Worm (Caenorhabditis elegans) whole organism, mixed stage, embryonic: ENCODE data around the gene T23G4.2.

Experiments
- M03D4.4 ChIP-seq: sonication (generic microtip); optimal IDR thresholded peaks from 2 replicates; lab custom pipeline; 2017; ENCODE audit warnings: mild to moderate bottlenecking, missing genetic modification characterization, missing compliant biosample characterization
- bed-3 ChIP-seq: fragments of 200-800 bp; sonication (Bioruptor generic); optimal IDR thresholded peaks from 3 replicates; lab custom pipeline; 2018; ENCODE audit warnings: mild to moderate bottlenecking, missing genetic modification characterization, moderate library complexity, missing compliant biosample characterization
- ces-1 ChIP-seq: fragments of 150-350 bp; optimal IDR thresholded peaks from 2 replicates; lab custom pipeline; 2014; ENCODE audit warnings: missing biosample characterization, missing genetic modification reagents, missing genetic modification characterization
- cnd-1 ChIP-seq: fragments of 200-800 bp; sonication (Bioruptor generic); optimal IDR thresholded peaks from 2 replicates; lab custom pipeline; 2018; ENCODE audit warnings: mild to moderate bottlenecking, missing genetic modification characterization, missing compliant biosample characterization
- drap-1 ChIP-seq: fragments of 200-800 bp; sonication (Bioruptor generic); optimal IDR thresholded peaks from 3 replicates; lab custom pipeline; 2018; ENCODE audit warnings: mild to moderate bottlenecking, missing genetic modification characterization, missing compliant biosample characterization
- elt-1 ChIP-seq: sonication (generic microtip); optimal IDR thresholded peaks from 2 replicates; lab custom pipeline; 2017; ENCODE audit warnings: missing genetic modification characterization, mild to moderate bottlenecking, missing compliant biosample characterization, antibody characterized with exemption, moderate library complexity, borderline replicate concordance; ENCODE audit not compliant: insufficient read depth
- elt-3 ChIP-seq: fragments of 150-350 bp; optimal IDR thresholded peaks from 2 replicates; lab custom pipeline; 2014; ENCODE audit warnings: missing biosample characterization, missing genetic modification characterization
- flh-1 ChIP-seq: fragments of 200-800 bp; sonication (Bioruptor generic); optimal IDR thresholded peaks from 2 replicates; lab custom pipeline; 2018; ENCODE audit warnings: mild to moderate bottlenecking, missing genetic modification characterization, moderate library complexity, missing compliant biosample characterization
- hlh-1 ChIP-seq: fragments of 150-350 bp; optimal IDR thresholded peaks from 2 replicates; lab custom pipeline; 2014; ENCODE audit warnings: missing biosample characterization, missing genetic modification reagents, missing genetic modification characterization
- lin-13 ChIP-seq: fragments of 150-350 bp; optimal IDR thresholded peaks from 2 replicates; lab custom pipeline; 2014; ENCODE audit warnings: missing biosample characterization, missing genetic modification characterization
- lin-32 ChIP-seq: fragments of 200-800 bp; sonication (Bioruptor generic); optimal IDR thresholded peaks from 2 replicates; lab custom pipeline; 2018; ENCODE audit warnings: mild to moderate bottlenecking, missing genetic modification characterization, missing compliant biosample characterization
- lsy-2 ChIP-seq: fragments of 150-350 bp; optimal IDR thresholded peaks from 2 replicates; lab custom pipeline; 2014; ENCODE audit warnings: missing biosample characterization, missing genetic modification characterization
- mab-5 ChIP-seq: fragments of 150-350 bp; optimal IDR thresholded peaks from 2 replicates; lab custom pipeline; 2014; ENCODE audit warnings: missing biosample characterization, missing genetic modification characterization
- mls-2 ChIP-seq: sonication (generic microtip); optimal IDR thresholded peaks from 2 replicates; lab custom pipeline; 2016; ENCODE audit warnings: mild to moderate bottlenecking, missing genetic modification characterization, moderate library complexity, missing compliant biosample characterization
- nhr-2 ChIP-seq: fragments of 150-350 bp; optimal IDR thresholded peaks from 2 replicates; lab custom pipeline; 2014; ENCODE audit warnings: missing biosample characterization, missing genetic modification characterization
- nhr-237 ChIP-seq: fragments of 150-350 bp; optimal IDR thresholded peaks from 2 replicates; lab custom pipeline; 2014; ENCODE audit warnings: missing biosample characterization, missing genetic modification characterization
- nhr-28 ChIP-seq: fragments of 150-350 bp; optimal IDR thresholded peaks from 2 replicates; lab custom pipeline; 2014; ENCODE audit warnings: missing biosample characterization, missing genetic modification characterization
- nhr-76 ChIP-seq: sonication (generic microtip); optimal IDR thresholded peaks from 2 replicates; lab custom pipeline; 2017; ENCODE audit warnings: missing biosample characterization, missing genetic modification characterization
- pha-4 ChIP-seq: fragments of 150-350 bp; optimal IDR thresholded peaks from 2 replicates; lab custom pipeline; 2018; ENCODE audit warnings: missing biosample characterization, missing genetic modification reagents, missing genetic modification characterization
- sem-2 ChIP-seq: fragments of 200-800 bp; sonication (Bioruptor generic); optimal IDR thresholded peaks from 2 replicates; lab custom pipeline; 2018; ENCODE audit warnings: mild to moderate bottlenecking, missing genetic modification characterization, missing compliant biosample characterization
- snpc-4 ChIP-seq: fragments of 150-350 bp; optimal IDR thresholded peaks from 2 replicates; lab custom pipeline; 2014; ENCODE audit warnings: missing biosample characterization, missing genetic modification characterization
- sptf-1 ChIP-seq: sonication (generic microtip); optimal IDR thresholded peaks from 2 replicates; lab custom pipeline; 2017; ENCODE audit warnings: mild to moderate bottlenecking, missing genetic modification characterization, moderate library complexity, missing compliant biosample characterization
- tbx-8 ChIP-seq: fragments of 200-800 bp; sonication (Bioruptor generic); optimal IDR thresholded peaks from 2 replicates; lab custom pipeline; 2018; ENCODE audit warnings: mild to moderate bottlenecking, missing genetic modification characterization, moderate library complexity, missing compliant biosample characterization
- unc-120 ChIP-seq: sonication (generic microtip); optimal IDR thresholded peaks from 2 replicates; lab custom pipeline; 2017; ENCODE audit warnings: missing genetic modification characterization, missing compliant biosample characterization; ENCODE audit not compliant: poor library complexity, severe bottlenecking
- unc-39 ChIP-seq: fragments of 150-350 bp; optimal IDR thresholded peaks from 2 replicates; lab custom pipeline; 2014; ENCODE audit warnings: missing biosample characterization, missing genetic modification characterization
- unc-62 ChIP-seq: fragments of 150-350 bp; optimal IDR thresholded peaks from 2 replicates; lab custom pipeline; 2014; ENCODE audit warnings: missing biosample characterization, missing genetic modification reagents, missing genetic modification characterization
- zip-8 ChIP-seq: fragments of 150-350 bp; optimal IDR thresholded peaks from 2 replicates; lab custom pipeline; 2014; ENCODE audit warnings: missing biosample characterization, missing genetic modification characterization

Gene T23G4.2

DNA sequence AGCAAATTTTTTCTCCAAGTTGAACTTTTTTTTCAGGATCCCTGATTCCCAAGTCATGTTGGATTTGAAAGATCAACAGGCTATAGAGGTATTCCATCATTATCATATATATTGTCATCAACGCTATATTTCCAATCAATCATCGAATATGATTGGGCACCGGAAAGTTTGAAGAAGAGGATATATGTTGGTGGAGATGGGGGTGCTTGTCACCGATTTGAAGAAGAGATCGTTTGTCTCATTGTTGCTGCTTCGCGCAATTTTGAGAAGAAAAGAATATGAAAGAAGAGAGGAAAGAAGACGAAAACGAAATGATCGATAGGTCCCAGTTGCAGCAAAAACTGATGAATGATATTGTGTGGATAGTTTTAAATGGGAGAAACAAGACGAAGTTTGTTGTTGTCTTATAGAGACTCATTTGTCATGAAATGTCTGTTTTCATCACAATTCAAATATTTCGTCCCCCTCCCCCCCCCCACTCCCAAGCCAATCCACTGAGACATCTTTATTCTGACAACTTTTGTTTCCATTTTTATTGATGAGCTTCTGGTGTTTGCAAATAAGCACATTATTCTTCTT lies at the start of gene T23G4.2:
Gene T23G4.2, minus strand, starts transcription at position 255 of the 579 bp plus-strand sequence.
- peak; percentile 87 for TF ChIP-seq unc-62 (GFP tag; lab: Kevin White, UChicago)
- no peak for TF ChIP-seq unc-120 (tag; lab: Kevin White, UChicago)

DNA sequence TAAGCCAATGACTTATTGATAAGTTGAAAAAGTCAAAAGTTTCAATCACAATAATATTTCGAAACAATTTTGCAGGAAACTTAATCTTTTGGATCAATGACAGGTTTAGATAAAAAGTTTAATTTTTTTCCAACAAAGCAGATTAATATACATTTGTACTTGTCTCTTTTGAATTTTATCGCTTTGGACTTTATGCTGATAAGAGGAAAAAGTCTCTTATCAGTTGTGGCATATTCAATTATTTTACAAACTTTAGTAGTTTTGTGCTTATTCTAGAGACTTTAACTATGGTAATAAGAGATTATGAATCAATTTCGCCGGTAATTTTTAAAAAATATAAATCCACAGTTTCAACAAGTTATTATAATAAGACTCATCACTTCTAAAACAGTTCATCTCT lies 38.5 kb upstream of the T23G4.2 start:
- TF ChIP-seq lin-32: no peak
- TF ChIP-seq drap-1 (GFP tag; lab: Kevin White, UChicago): no peak
- TF ChIP-seq lin-13: no peak
- TF ChIP-seq, all 35 proteins: peak for 0

DNA sequence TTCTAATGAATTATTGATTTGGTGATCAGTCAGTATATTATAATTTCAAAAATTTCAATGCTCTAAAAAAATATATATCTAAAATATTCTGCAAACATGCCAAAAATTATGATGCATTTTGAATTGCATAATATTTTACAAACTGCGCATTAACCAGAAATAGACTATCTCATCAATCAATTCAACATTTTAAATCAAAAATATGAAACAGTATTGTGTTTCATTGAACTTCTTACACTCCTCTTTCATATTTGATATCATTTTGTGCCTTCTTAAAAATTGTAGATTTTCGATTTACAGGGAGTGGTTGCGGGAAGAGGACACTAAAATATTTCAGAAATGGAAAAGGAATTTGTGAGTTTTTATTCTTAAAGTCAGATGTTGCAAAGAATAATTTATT lies 37.3 kb upstream of the T23G4.2 start, which contains the start of gene ent-4:
Gene ent-4, plus strand, starts transcription at position 301 of the 400 bp plus-strand sequence.
- TF ChIP-seq bed-3 (GFP tag; lab: Kevin White, UChicago): no peak
- TF ChIP-seq nhr-237 (tag; lab: Kevin White, UChicago): no peak
- TF ChIP-seq lin-32: no peak
- no peak for TF ChIP-seq flh-1 (GFP tag; lab: Kevin White, UChicago)
- TF ChIP-seq lsy-2 (tag; lab: Kevin White, UChicago): no peak
- no peak for TF ChIP-seq nhr-76 (tag; lab: Kevin White, UChicago)
- no peak for TF ChIP-seq nhr-28
- TF ChIP-seq zip-8 (tag; lab: Kevin White, UChicago): no peak

DNA sequence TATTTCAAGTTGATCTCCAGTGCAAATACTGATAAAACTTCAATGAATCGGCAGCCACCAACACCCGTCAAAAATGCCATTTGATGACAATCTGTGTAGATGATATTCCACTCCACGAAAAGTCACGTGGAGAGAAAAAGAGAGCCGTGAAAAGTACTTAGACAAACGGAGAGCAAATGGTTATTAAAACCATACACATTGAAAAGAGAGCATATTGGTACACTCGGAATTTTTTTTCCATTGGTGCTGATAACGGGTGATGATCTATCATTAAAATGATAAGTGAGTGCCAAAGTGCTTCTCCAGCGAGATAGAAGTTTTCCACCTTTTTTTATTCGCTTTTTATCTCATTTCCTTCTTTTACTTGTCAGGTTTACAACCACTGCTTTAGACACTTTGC lies 35.8 kb upstream of the T23G4.2 start:
- TF ChIP-seq tbx-8 (GFP tag; lab: Kevin White, UChicago) (no peak), nhr-28 (no peak), snpc-4 (tag; lab: Kevin White, UChicago) (no peak), nhr-237 (tag; lab: Kevin White, UChicago) (no peak), unc-39 (no peak), ces-1 (no peak), flh-1 (GFP tag; lab: Kevin White, UChicago) (no peak), cnd-1 (tag; lab: Kevin White, UChicago) (no peak), elt-1 (tag; lab: Kevin White, UChicago) (no peak), sem-2 (GFP tag; lab: Kevin White, UChicago) (no peak), lin-13 (no peak), mls-2 (tag; lab: Kevin White, UChicago) (no peak), mab-5 (tag; lab: Kevin White, UChicago) (no peak), M03D4.4 (tag; lab: Kevin White, UChicago) (no peak), unc-120 (tag; lab: Kevin White, UChicago) (no peak), drap-1 (GFP tag; lab: Kevin White, UChicago) (no peak), hlh-1 (no peak)

DNA sequence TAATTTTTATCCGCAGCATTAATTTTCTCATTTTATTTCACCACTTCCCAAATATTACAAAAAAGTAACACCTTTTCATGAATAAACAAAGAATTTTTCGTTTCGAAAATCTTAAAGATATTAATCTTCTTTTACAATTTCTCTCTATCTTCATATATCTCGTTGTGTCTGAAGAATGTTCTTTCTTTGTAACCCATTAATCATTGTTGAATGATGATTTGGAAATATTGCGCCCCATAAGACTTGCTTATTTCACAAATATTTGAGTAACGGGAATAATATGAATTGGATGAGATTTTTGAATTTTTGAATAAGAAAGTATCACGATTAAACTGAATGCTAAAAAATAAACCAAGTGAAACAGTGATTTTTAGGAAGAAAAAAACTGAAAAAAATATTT lies 31.6 kb upstream of the T23G4.2 start:
- peak; percentile 84 for TF ChIP-seq unc-62 (GFP tag; lab: Kevin White, UChicago)
- no peak for TF ChIP-seq lsy-2 (tag; lab: Kevin White, UChicago)
- peak; percentile 66 for TF ChIP-seq mab-5 (tag; lab: Kevin White, UChicago)
- TF ChIP-seq, all 35 proteins: peak for 2

DNA sequence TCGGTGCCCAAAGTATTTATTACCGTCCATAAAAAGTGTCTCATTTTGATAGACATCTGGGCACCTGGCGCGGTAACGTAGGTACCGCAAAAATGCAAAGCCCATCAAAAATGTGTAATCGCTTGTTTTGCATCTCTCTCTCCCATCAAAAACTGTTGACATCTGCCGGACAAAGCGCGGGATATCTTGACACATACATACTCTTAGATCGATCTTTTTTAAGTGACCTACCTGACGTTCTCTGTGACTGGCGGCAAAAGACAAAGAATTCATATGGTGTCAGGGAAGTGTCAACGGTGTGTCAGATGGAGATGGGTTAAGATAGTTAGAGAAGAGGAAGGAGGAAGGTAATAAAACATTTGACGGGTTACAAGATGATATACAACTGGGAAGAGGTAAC lies 29.6 kb upstream of the T23G4.2 start:
- TF ChIP-seq pha-4 (tag; lab: Kevin White, UChicago) (no peak), unc-62 (GFP tag; lab: Kevin White, UChicago) (peak; percentile 99), nhr-2 (tag; lab: Kevin White, UChicago) (peak; percentile 96), elt-1 (tag; lab: Kevin White, UChicago) (peak; percentile 91)

DNA sequence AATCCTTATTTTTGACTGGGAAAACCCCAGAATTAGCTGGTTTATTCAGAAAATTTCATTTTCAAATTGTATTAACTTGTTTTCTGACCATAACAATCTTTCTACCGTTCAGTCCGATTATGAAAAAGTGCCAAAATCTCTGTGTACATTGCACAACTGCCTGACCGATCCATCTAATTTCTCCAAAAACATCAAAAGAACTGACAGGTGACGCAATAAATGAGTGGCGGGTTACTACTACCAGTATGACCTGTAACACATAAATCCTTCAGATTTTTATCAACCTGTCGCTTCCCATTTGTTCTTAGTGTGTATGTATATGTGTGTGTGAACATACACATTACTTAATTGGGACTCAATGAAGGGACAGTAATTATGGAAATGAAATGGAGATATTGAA lies 27.4 kb upstream of the T23G4.2 start:
- peak; percentile 97 for TF ChIP-seq nhr-2 (tag; lab: Kevin White, UChicago)
- no peak for TF ChIP-seq pha-4 (tag; lab: Kevin White, UChicago)
- no peak for TF ChIP-seq elt-3
- peak; percentile 73 for TF ChIP-seq elt-1 (tag; lab: Kevin White, UChicago)
- peak; percentile 99 for TF ChIP-seq unc-62 (GFP tag; lab: Kevin White, UChicago)
- TF ChIP-seq lin-32: no peak
- peak; percentile 59 for TF ChIP-seq zip-8 (tag; lab: Kevin White, UChicago)
- TF ChIP-seq nhr-28: no peak
- no peak for TF ChIP-seq sptf-1 (tag; lab: Kevin White, UChicago)
- TF ChIP-seq, all 35 proteins: peak for 4
